Fruit fly (Drosophila melanogaster): ENCODE data around the gene CG14421.

dm6 chrX:2919742-2920141 is 21.5 kb upstream of the CG14421 start, which contains the start of gene CG3588:
- no peak for TF ChIP-seq rn (GFP tag; IDR thresholded peaks at IDR 0.05)
- no peak for TF ChIP-seq Pif1B (GFP tag; optimal IDR thresholded peaks at IDR 0.05)
- TF ChIP-seq CG15710 (tag; optimal IDR thresholded peaks at IDR 0.05) = no peak
- TF ChIP-seq CG14655 (GFP tag; optimal IDR thresholded peaks at IDR 0.05) = no peak
- TF ChIP-seq Pif1A (GFP tag; optimal IDR thresholded peaks at IDR 0.05) = no peak
- no peak for TF ChIP-seq CG32121 (GFP tag; IDR thresholded peaks at IDR 0.05)
- TF ChIP-seq D1 (tag; optimal IDR thresholded peaks at IDR 0.05) = no peak
- TF ChIP-seq CG8301 (tag; optimal IDR thresholded peaks at IDR 0.05) = no peak

Data from whole organism, pupa.